Fruit fly (Drosophila melanogaster): ENCODE data around the gene CG33648.
A peak's percentile ranks its signal among the peaks of the same experiment; 100 is the strongest.

CG33648 gene

dm6 chr2L:14488083-14488482, 36.0 kb upstream of the CG33648 start (continued):
- no peak for TF ChIP-seq CG6683 (GFP tag; optimal IDR thresholded peaks at IDR 0.05)
- no peak for TF ChIP-seq Atf3 (GFP tag; optimal IDR thresholded peaks at IDR 0.05)
- no peak for TF ChIP-seq BtbVII (GFP tag; optimal IDR thresholded peaks at IDR 0.05)
- TF ChIP-seq fd3F (GFP tag; optimal IDR thresholded peaks at IDR 0.05), result no peak
- peak; percentile 65 for TF ChIP-seq cad (GFP tag; optimal IDR thresholded peaks at IDR 0.05)
- no peak for TF ChIP-seq CG12236 (GFP tag; optimal IDR thresholded peaks at IDR 0.05)
- TF ChIP-seq CG4360 (GFP tag; IDR thresholded peaks at IDR 0.05), result peak; percentile 78
- TF ChIP-seq CG12659 (GFP tag; optimal IDR thresholded peaks at IDR 0.05), result no peak
- 0 out of 3 replicates have a peak, but pooled peaks have one; percentile 38 for TF ChIP-seq sr (GFP tag; IDR thresholded peaks at IDR 0.05)
- TF ChIP-seq Max (GFP tag; optimal IDR thresholded peaks at IDR 0.05), result no peak
- TF ChIP-seq PHDP (tag; optimal IDR thresholded peaks at IDR 0.05), result no peak
- no peak for TF ChIP-seq dan (GFP tag; IDR thresholded peaks at IDR 0.05)
- no peak for TF ChIP-seq CG17612 (GFP tag; IDR thresholded peaks at IDR 0.05)
- peak; percentile 33 for TF ChIP-seq sd (tag; optimal IDR thresholded peaks at IDR 0.05)
- TF ChIP-seq ttk (GFP tag; IDR thresholded peaks at IDR 0.05), result no peak
- no peak for TF ChIP-seq CG16779 (GFP tag; IDR thresholded peaks at IDR 0.05)
- no peak for TF ChIP-seq CG8359 (GFP tag; optimal IDR thresholded peaks at IDR 0.05; ENCODE audit: borderline replicate concordance)
- no peak for TF ChIP-seq CG3847 (GFP tag; IDR thresholded peaks at IDR 0.05)
- no peak for TF ChIP-seq CG12219 (GFP tag; optimal IDR thresholded peaks at IDR 0.05)
- no peak for TF ChIP-seq Rx (GFP tag; IDR thresholded peaks at IDR 0.05)
- no peak for TF ChIP-seq Bgb (GFP tag; IDR thresholded peaks at IDR 0.05; ENCODE audit: partially characterized antibody)
- no peak for TF ChIP-seq stc (GFP tag; IDR thresholded peaks at IDR 0.05)
- TF ChIP-seq MTF-1 (GFP tag; optimal IDR thresholded peaks at IDR 0.05; ENCODE audit: borderline replicate concordance), result no peak
- no peak for TF ChIP-seq CrebB (tag; optimal IDR thresholded peaks at IDR 0.05)
- TF ChIP-seq Deaf1 (tag; optimal IDR thresholded peaks at IDR 0.05), result no peak
- TF ChIP-seq ap (GFP tag; IDR thresholded peaks at IDR 0.05), result no peak
- TF ChIP-seq trem (tag; optimal IDR thresholded peaks at IDR 0.05), result no peak
- TF ChIP-seq Xrp1 (GFP tag; IDR thresholded peaks at IDR 0.05), result no peak
- TF ChIP-seq bbx (GFP tag; IDR thresholded peaks at IDR 0.05; ENCODE audit: partially characterized antibody), result no peak
- TF ChIP-seq nom (GFP tag; optimal IDR thresholded peaks at IDR 0.05), result no peak
- no peak for TF ChIP-seq Bteb2 (GFP tag; optimal IDR thresholded peaks at IDR 0.05)
- TF ChIP-seq zfh1 (GFP tag; IDR thresholded peaks at IDR 0.05), result no peak
- TF ChIP-seq Sin3A (optimal IDR thresholded peaks at IDR 0.05), result no peak
- TF ChIP-seq CG15479 (GFP tag; optimal IDR thresholded peaks at IDR 0.05), result peak; percentile 7
- no peak for TF ChIP-seq CG4617 (GFP tag; optimal IDR thresholded peaks at IDR 0.05; ENCODE audit: borderline replicate concordance)
- no peak for TF ChIP-seq Awh (GFP tag; IDR thresholded peaks at IDR 0.05)
- TF ChIP-seq CG4820 (GFP tag; optimal IDR thresholded peaks at IDR 0.05), result no peak
- TF ChIP-seq so (GFP tag; IDR thresholded peaks at IDR 0.05), result no peak
- TF ChIP-seq CG6791 (GFP tag; IDR thresholded peaks at IDR 0.05; ENCODE audit: partially characterized antibody), result no peak
- no peak for TF ChIP-seq CG4328 (GFP tag; optimal IDR thresholded peaks at IDR 0.05)
- no peak for TF ChIP-seq CG10979 (tag; optimal IDR thresholded peaks at IDR 0.05)
- TF ChIP-seq H15 (GFP tag; IDR thresholded peaks at IDR 0.05), result no peak
- no peak for TF ChIP-seq CG9609 (GFP tag; optimal IDR thresholded peaks at IDR 0.05)
- TF ChIP-seq usp (GFP tag; optimal IDR thresholded peaks at IDR 0.05), result no peak
- TF ChIP-seq CG31224 (GFP tag; IDR thresholded peaks at IDR 0.05), result no peak

Data from whole organism, embryonic.